Worm (Caenorhabditis elegans) whole organism, L1 larva: ENCODE results near the gene amt-4.

Source experiments
- C34B4.2 ChIP-seq: sonication (generic microtip); optimal IDR thresholded peaks from 2 replicates; lab custom pipeline; 2017; ENCODE audit warnings: mild to moderate bottlenecking, missing genetic modification characterization, missing compliant biosample characterization
- ama-1 ChIP-seq: fragments of 150-350 bp; optimal IDR thresholded peaks from 2 replicates; lab custom pipeline; 2014
- blmp-1 ChIP-seq: fragments of 150-350 bp; optimal IDR thresholded peaks from 2 replicates; lab custom pipeline; 2014; ENCODE audit warnings: missing biosample characterization, missing genetic modification characterization
- ceh-90 ChIP-seq: sonication (generic microtip); optimal IDR thresholded peaks from 2 replicates; lab custom pipeline; 2016; ENCODE audit warnings: missing genetic modification characterization, missing compliant biosample characterization
- dpl-1 ChIP-seq, 3 experiments: fragments of 150-350 bp in 2 of 3; sonication (generic microtip) in 1 of 3; optimal IDR thresholded peaks; 2 replicates each; lab custom pipeline; 2014 to 2017; ENCODE audit warnings: missing biosample characterization in 3 of 3, missing genetic modification characterization in 3 of 3, missing genetic modification reagents in 3 of 3
- dsc-1 ChIP-seq: sonication (generic microtip); optimal IDR thresholded peaks from 2 replicates; lab custom pipeline; 2016; ENCODE audit warnings: mild to moderate bottlenecking, missing genetic modification characterization, missing compliant biosample characterization
- egl-27 ChIP-seq, 2 experiments: fragments of 150-350 bp in 1 of 2; sonication (generic microtip); optimal IDR thresholded peaks; 3 replicates each; lab custom pipeline; 2017 to 2018; ENCODE audit warnings: missing biosample characterization in 2 of 2, missing genetic modification characterization in 2 of 2, missing genetic modification reagents in 2 of 2
- elt-2 ChIP-seq: sonication (generic microtip); optimal IDR thresholded peaks from 2 replicates; lab custom pipeline; 2016; ENCODE audit warnings: missing genetic modification characterization, mild to moderate bottlenecking, inconsistent platforms, missing compliant biosample characterization, missing genetic modification reagents
- elt-3 ChIP-seq, 6 experiments: fragments of 150-350 bp in 1 of 6; sonication (generic microtip); optimal IDR thresholded peaks; 2 replicates each; lab custom pipeline; 2017 to 2018; ENCODE audit warnings: missing biosample characterization in 6 of 6, missing genetic modification characterization in 6 of 6, inconsistent platforms in 1 of 6
- grh-1 ChIP-seq: fragments of 200-800 bp; sonication (Bioruptor generic); IDR thresholded peaks from 2 replicates; pipeline ENCODE4 v1.3.6; 2022; ENCODE audit warnings: missing genetic modification reagents, missing genetic modification characterization, missing compliant biosample characterization
- hlh-4 ChIP-seq: sonication (generic microtip); optimal IDR thresholded peaks from 2 replicates; lab custom pipeline; 2016; ENCODE audit warnings: mild to moderate bottlenecking, missing genetic modification characterization, missing compliant biosample characterization
- hpl-2 ChIP-seq: fragments of 150-350 bp; optimal IDR thresholded peaks from 2 replicates; lab custom pipeline; 2014; ENCODE audit warnings: missing biosample characterization, missing genetic modification reagents, missing genetic modification characterization
- irx-1 ChIP-seq: sonication (generic microtip); optimal IDR thresholded peaks from 2 replicates; lab custom pipeline; 2016; ENCODE audit warnings: missing genetic modification characterization, missing compliant biosample characterization
- isw-1 ChIP-seq: fragments of 200-800 bp; sonication (Bioruptor generic); IDR thresholded peaks from 2 replicates; pipeline ENCODE4 v1.3.6; 2022; ENCODE audit warnings: missing genetic modification characterization, missing compliant biosample characterization
- jun-1 ChIP-seq: fragments of 150-350 bp; optimal IDR thresholded peaks from 2 replicates; lab custom pipeline; 2014; ENCODE audit warnings: missing biosample characterization, missing genetic modification reagents, missing genetic modification characterization
- lin-13 ChIP-seq: fragments of 150-350 bp; optimal IDR thresholded peaks from 2 replicates; lab custom pipeline; 2014; ENCODE audit warnings: missing biosample characterization, missing genetic modification reagents, missing genetic modification characterization
- lin-14 ChIP-seq: fragments of 200-800 bp; sonication (Bioruptor generic); optimal IDR thresholded peaks from 2 replicates; lab custom pipeline; 2018; ENCODE audit warnings: mild to moderate bottlenecking, missing genetic modification characterization, moderate library complexity, missing compliant biosample characterization
- lsy-2 ChIP-seq, 2 experiments: fragments of 150-350 bp; optimal IDR thresholded peaks; 2 replicates each; lab custom pipeline; 2014; ENCODE audit warnings: missing biosample characterization in 2 of 2, missing genetic modification characterization in 2 of 2
- mef-2 ChIP-seq: fragments of 150-350 bp; optimal IDR thresholded peaks from 2 replicates; lab custom pipeline; 2014; ENCODE audit warnings: missing biosample characterization, missing genetic modification characterization
- mep-1 ChIP-seq: fragments of 150-350 bp; optimal IDR thresholded peaks from 2 replicates; lab custom pipeline; 2014; ENCODE audit warnings: missing biosample characterization, missing genetic modification characterization
- nhr-11 ChIP-seq: fragments of 150-350 bp; optimal IDR thresholded peaks from 2 replicates; lab custom pipeline; 2014; ENCODE audit warnings: missing biosample characterization, missing genetic modification characterization
- nhr-12 ChIP-seq: sonication (generic microtip); optimal IDR thresholded peaks from 2 replicates; lab custom pipeline; 2017; ENCODE audit warnings: missing biosample characterization, missing genetic modification characterization
- nhr-20 ChIP-seq: sonication (generic microtip); optimal IDR thresholded peaks from 2 replicates; lab custom pipeline; 2016; ENCODE audit warnings: mild to moderate bottlenecking, missing genetic modification characterization, missing compliant biosample characterization
- nhr-237 ChIP-seq: fragments of 150-350 bp; optimal IDR thresholded peaks from 2 replicates; lab custom pipeline; 2014; ENCODE audit warnings: missing biosample characterization, missing genetic modification characterization
- nhr-28 ChIP-seq: fragments of 150-350 bp; optimal IDR thresholded peaks from 2 replicates; lab custom pipeline; 2014; ENCODE audit warnings: missing biosample characterization, missing genetic modification characterization
- nhr-71 ChIP-seq: sonication (generic microtip); optimal IDR thresholded peaks from 2 replicates; lab custom pipeline; 2016; ENCODE audit warnings: mild to moderate bottlenecking, missing genetic modification characterization, moderate library complexity, missing compliant biosample characterization
- nhr-76 ChIP-seq: sonication (generic microtip); optimal IDR thresholded peaks from 2 replicates; lab custom pipeline; 2017; ENCODE audit warnings: missing biosample characterization, missing genetic modification characterization
- nhr-77 ChIP-seq: fragments of 150-350 bp; optimal IDR thresholded peaks from 2 replicates; lab custom pipeline; 2014; ENCODE audit warnings: missing biosample characterization, missing genetic modification characterization
- nhr-84 ChIP-seq: sonication (generic microtip); optimal IDR thresholded peaks from 2 replicates; lab custom pipeline; 2017; ENCODE audit warnings: missing biosample characterization, missing genetic modification characterization
- nhr-85 ChIP-seq: sonication (generic microtip); peaks from one replicate; lab custom pipeline; 2016; ENCODE audit warnings: missing genetic modification characterization, inconsistent platforms, missing compliant biosample characterization
- nhr-90 ChIP-seq: sonication (generic microtip); optimal IDR thresholded peaks from 2 replicates; lab custom pipeline; 2016; ENCODE audit warnings: mild to moderate bottlenecking, missing genetic modification characterization, missing compliant biosample characterization; ENCODE audit not compliant: poor library complexity
- pag-3 ChIP-seq: sonication (generic microtip); optimal IDR thresholded peaks from 2 replicates; lab custom pipeline; 2017; ENCODE audit warnings: missing genetic modification characterization, mild to moderate bottlenecking, missing compliant biosample characterization, antibody characterized with exemption, borderline replicate concordance; ENCODE audit not compliant: insufficient read depth
- pax-3 ChIP-seq: fragments of 200-800 bp; sonication (Bioruptor generic); optimal IDR thresholded peaks from 2 replicates; lab custom pipeline; 2018; ENCODE audit warnings: mild to moderate bottlenecking, missing genetic modification characterization, moderate library complexity, missing compliant biosample characterization
- rnt-1 ChIP-seq: sonication (generic microtip); optimal IDR thresholded peaks from 2 replicates; lab custom pipeline; 2016; ENCODE audit warnings: mild to moderate bottlenecking, missing genetic modification characterization, moderate library complexity, missing compliant biosample characterization
- snu-23 ChIP-seq: sonication (generic microtip); optimal IDR thresholded peaks from 2 replicates; lab custom pipeline; 2016; ENCODE audit warnings: missing genetic modification characterization, missing compliant biosample characterization
- sup-37 ChIP-seq: fragments of 200-800 bp; sonication (Bioruptor generic); optimal IDR thresholded peaks from 2 replicates; lab custom pipeline; 2018; ENCODE audit warnings: mild to moderate bottlenecking, missing genetic modification characterization, missing compliant biosample characterization
- unc-30 ChIP-seq: sonication (generic microtip); optimal IDR thresholded peaks from 2 replicates; lab custom pipeline; 2017; ENCODE audit warnings: missing biosample characterization, missing genetic modification characterization
- unc-86 ChIP-seq: sonication (generic microtip); optimal IDR thresholded peaks from 2 replicates; lab custom pipeline; 2016; ENCODE audit warnings: missing genetic modification characterization, missing compliant biosample characterization
- vab-15 ChIP-seq: sonication (generic microtip); optimal IDR thresholded peaks from 2 replicates; lab custom pipeline; 2017; ENCODE audit warnings: missing genotype, mild to moderate bottlenecking, missing genetic modification characterization, missing compliant biosample characterization
- ztf-4 ChIP-seq: fragments of 150-350 bp; optimal IDR thresholded peaks from 2 replicates; lab custom pipeline; 2014; ENCODE audit warnings: missing biosample characterization, missing genetic modification characterization

The amt-4 gene

ce11 chrX:4553491-4553890 is 11.6 kb upstream of the amt-4 start (continued):
- TF ChIP-seq nhr-71 (tag; lab: Kevin White, UChicago) (peak; percentile 27), dpl-1 (GFP tag; optimal IDR thresholded peaks at IDR 0.05; lab: Kevin White, UChicago) (no peak), unc-30 (tag; lab: Kevin White, UChicago) (no peak), lin-13 (GFP tag; lab: Kevin White, UChicago) (no peak), pag-3 (tag; lab: Kevin White, UChicago) (no peak), nhr-237 (tag; lab: Kevin White, UChicago) (no peak), nhr-85 (peak; percentile 88), grh-1 (peak; percentile 87), elt-2 (tag; lab: Kevin White, UChicago) (no peak), irx-1 (tag; lab: Kevin White, UChicago) (no peak)
- TF ChIP-seq, all 84 proteins: peak for 10

- TF ChIP-seq jun-1 (tag; lab: Kevin White, UChicago) (no peak), nhr-85 (peak; percentile 68), C34B4.2 (tag; lab: Kevin White, UChicago) (no peak)
Measured at ce11 chrX:4554385-4554784, 10.7 kb upstream of the amt-4 start, which contains the start of gene ham-2. Gene ham-2 (plus strand): TSS chrX:4554685.

- no peak for TF ChIP-seq unc-30 (tag; lab: Kevin White, UChicago)
- no peak for TF ChIP-seq nhr-28
- peak; percentile 43 for TF ChIP-seq blmp-1 (tag; lab: Kevin White, UChicago)
- peak; percentile 81 for TF ChIP-seq nhr-85
- no peak for TF ChIP-seq ztf-4
- peak; percentile 37 for TF ChIP-seq lin-14 (GFP tag; lab: Kevin White, UChicago)
- TF ChIP-seq nhr-12 (tag; lab: Kevin White, UChicago) = no peak
- no peak for TF ChIP-seq nhr-11 (tag; lab: Kevin White, UChicago)
Measured at ce11 chrX:4556028-4556427, 9.1 kb upstream of the amt-4 start.

ce11 chrX:4561863-4562262 is 3.2 kb upstream of the amt-4 start, which contains the start of gene C05E11.6:
Gene C05E11.6 (plus strand): TSS chrX:4562163.
- TF ChIP-seq dsc-1 (tag; lab: Kevin White, UChicago) (no peak), nhr-90 (tag; lab: Kevin White, UChicago) (no peak), nhr-237 (tag; lab: Kevin White, UChicago) (no peak)

ce11 chrX:4562288-4562687 is 2.8 kb upstream of the amt-4 start:
- peak; percentile 84 for TF ChIP-seq hlh-4
- TF ChIP-seq elt-2 (tag; lab: Kevin White, UChicago) = no peak

ce11 chrX:4567110-4567509 is 2.0 kb downstream of the amt-4 start:
- peak; percentile 67 for TF ChIP-seq elt-2 (tag; lab: Kevin White, UChicago)
- no peak for TF ChIP-seq egl-27 (tag; optimal IDR thresholded peaks at IDR 0.05; lab: Kevin White, UChicago)

- TF ChIP-seq nhr-84 (tag; lab: Kevin White, UChicago) (no peak), lin-13 (GFP tag; lab: Kevin White, UChicago) (no peak), lsy-2 (tag; optimal IDR thresholded peaks at IDR 0.05; lab: Kevin White, UChicago) (peak in 1 of 2 experiments; percentile 5), pax-3 (tag; lab: Kevin White, UChicago) (no peak), sup-37 (no peak), snu-23 (GFP tag; lab: Kevin White, UChicago) (peak; percentile 0), nhr-76 (tag; lab: Kevin White, UChicago) (no peak), vab-15 (tag; lab: Kevin White, UChicago) (no peak), nhr-85 (peak; percentile 90), nhr-77 (tag; lab: Kevin White, UChicago) (no peak), ceh-90 (tag; lab: Kevin White, UChicago) (no peak), unc-86 (tag; lab: Kevin White, UChicago) (no peak), isw-1 (GFP tag; lab: Robert Waterston, UW) (no peak), rnt-1 (tag; lab: Kevin White, UChicago) (no peak), hpl-2 (GFP tag; lab: Kevin White, UChicago) (no peak), elt-3 (tag; optimal IDR thresholded peaks at IDR 0.05; lab: Kevin White, UChicago) (peak in 1 of 6 experiments; percentile 63), nhr-20 (tag; lab: Kevin White, UChicago) (peak; percentile 85), blmp-1 (tag; lab: Kevin White, UChicago) (peak; percentile 30), mep-1 (no peak), mef-2 (no peak), pag-3 (tag; lab: Kevin White, UChicago) (no peak), dpl-1 (GFP tag; optimal IDR thresholded peaks at IDR 0.05; lab: Kevin White, UChicago) (no peak), nhr-71 (tag; lab: Kevin White, UChicago) (peak; percentile 11), lin-14 (GFP tag; lab: Kevin White, UChicago) (peak; percentile 60), ama-1 (lab: Kevin White, UChicago) (no peak)
Measured at ce11 chrX:4569276-4569675, 4.2 kb downstream of the amt-4 start.
